Worm (Caenorhabditis elegans) whole organism, L3 larva: ENCODE results near the gene pph-4.1.
A peak's percentile ranks its signal among the peaks of the same experiment; 100 is the strongest.
"Not testable (repeated sequence)": the region's sequence is repeated elsewhere in the genome, so short reads cannot be mapped to it uniquely, and the experiment has no call there.

Source experiments
- R02D3.7 ChIP-seq: fragments of 150-350 bp; optimal IDR thresholded peaks from 2 replicates; lab custom pipeline; 2014; ENCODE audit warnings: missing biosample characterization, missing genetic modification characterization
- aly-2 ChIP-seq: fragments of 150-350 bp; optimal IDR thresholded peaks from 2 replicates; lab custom pipeline; 2014; ENCODE audit warnings: missing biosample characterization, missing genetic modification characterization
- ceh-16 ChIP-seq: sonication (generic microtip); optimal IDR thresholded peaks from 2 replicates; lab custom pipeline; 2017; ENCODE audit warnings: missing biosample characterization, missing genetic modification characterization
- ceh-28 ChIP-seq: fragments of 150-350 bp; optimal IDR thresholded peaks from 2 replicates; lab custom pipeline; 2014; ENCODE audit warnings: missing biosample characterization, missing genetic modification reagents, missing genetic modification characterization
- ceh-82 ChIP-seq: fragments of 150-350 bp; optimal IDR thresholded peaks from 2 replicates; lab custom pipeline; 2014; ENCODE audit warnings: missing biosample characterization, missing genetic modification characterization
- ceh-9 ChIP-seq: sonication (generic microtip); optimal IDR thresholded peaks from 2 replicates; lab custom pipeline; 2018; ENCODE audit warnings: missing biosample characterization, missing genetic modification characterization
- daf-12 ChIP-seq: fragments of 150-350 bp; optimal IDR thresholded peaks from 2 replicates; lab custom pipeline; 2014; ENCODE audit warnings: missing biosample characterization, missing genetic modification reagents, missing genetic modification characterization
- egl-27 ChIP-seq: sonication (generic microtip); optimal IDR thresholded peaks from 4 replicates; lab custom pipeline; 2017; ENCODE audit warnings: missing biosample characterization, missing genetic modification reagents, missing genetic modification characterization
- elt-1 ChIP-seq: fragments of 150-350 bp; optimal IDR thresholded peaks from 2 replicates; lab custom pipeline; 2014; ENCODE audit warnings: missing biosample characterization, missing genetic modification characterization
- elt-2 ChIP-seq: sonication (generic microtip); optimal IDR thresholded peaks from 2 replicates; lab custom pipeline; 2016; ENCODE audit warnings: missing genetic modification reagents, mild to moderate bottlenecking, missing genetic modification characterization, missing compliant biosample characterization
- elt-3 ChIP-seq, 3 experiments: fragments of 150-350 bp in 1 of 3; sonication (generic microtip) in 2 of 3; optimal IDR thresholded peaks; 2 replicates in 2 of 3; 4 replicates in 1 of 3; lab custom pipeline; 2014 to 2017; ENCODE audit warnings: missing biosample characterization in 3 of 3, missing genetic modification characterization in 3 of 3
- eor-1 ChIP-seq, 2 experiments: fragments of 150-350 bp; optimal IDR thresholded peaks; 2 replicates each; lab custom pipeline; 2014 to 2018; ENCODE audit warnings: missing biosample characterization in 2 of 2, missing genetic modification characterization in 2 of 2
- fkh-10 ChIP-seq: sonication (generic microtip); optimal IDR thresholded peaks from 2 replicates; lab custom pipeline; 2017; ENCODE audit warnings: missing biosample characterization, missing genetic modification reagents, missing genetic modification characterization
- fkh-2 ChIP-seq: fragments of 150-350 bp; optimal IDR thresholded peaks from 2 replicates; lab custom pipeline; 2014; ENCODE audit warnings: missing biosample characterization, missing genetic modification reagents, missing genetic modification characterization
- fos-1 ChIP-seq: fragments of 150-350 bp; optimal IDR thresholded peaks from 2 replicates; lab custom pipeline; 2014; ENCODE audit warnings: missing biosample characterization, missing genetic modification characterization
- hmg-11 ChIP-seq: sonication (generic microtip); optimal IDR thresholded peaks from 2 replicates; lab custom pipeline; 2016; ENCODE audit warnings: missing genetic modification characterization, missing compliant biosample characterization
- jun-1 ChIP-seq: fragments of 150-350 bp; optimal IDR thresholded peaks from 2 replicates; lab custom pipeline; 2014; ENCODE audit warnings: missing biosample characterization, missing genetic modification reagents, missing genetic modification characterization
- lin-15B ChIP-seq: fragments of 150-350 bp; optimal IDR thresholded peaks from 2 replicates; lab custom pipeline; 2014; ENCODE audit warnings: missing biosample characterization, missing genetic modification characterization
- lin-39 ChIP-seq: fragments of 150-350 bp; optimal IDR thresholded peaks from 2 replicates; lab custom pipeline; 2018; ENCODE audit warnings: missing biosample characterization, missing genetic modification reagents, missing genetic modification characterization
- lsy-12 ChIP-seq: sonication (generic microtip); optimal IDR thresholded peaks from 2 replicates; lab custom pipeline; 2016; ENCODE audit warnings: mild to moderate bottlenecking, missing genetic modification characterization, missing compliant biosample characterization
- mml-1 ChIP-seq: fragments of 150-350 bp; sonication (generic microtip); optimal IDR thresholded peaks from 3 replicates; lab custom pipeline; 2014; ENCODE audit warnings: missing biosample characterization, missing genetic modification characterization
- nfya-1 ChIP-seq: sonication (generic microtip); optimal IDR thresholded peaks from 2 replicates; lab custom pipeline; 2017; ENCODE audit warnings: missing genetic modification characterization, mild to moderate bottlenecking, missing compliant biosample characterization, antibody characterized with exemption, moderate library complexity; ENCODE audit not compliant: insufficient read depth
- nhr-11 ChIP-seq: fragments of 150-350 bp; optimal IDR thresholded peaks from 2 replicates; lab custom pipeline; 2014; ENCODE audit warnings: missing biosample characterization, missing genetic modification characterization
- nhr-23 ChIP-seq: fragments of 150-350 bp; optimal IDR thresholded peaks from 2 replicates; lab custom pipeline; 2014; ENCODE audit warnings: missing biosample characterization, missing genetic modification reagents, missing genetic modification characterization
- nhr-237 ChIP-seq: fragments of 150-350 bp; optimal IDR thresholded peaks from 2 replicates; lab custom pipeline; 2014; ENCODE audit warnings: missing biosample characterization, missing genetic modification characterization
- nhr-25 ChIP-seq: sonication (generic microtip); optimal IDR thresholded peaks from 2 replicates; lab custom pipeline; 2017; ENCODE audit warnings: missing biosample characterization, missing genetic modification characterization
- nhr-43 ChIP-seq: sonication (generic microtip); optimal IDR thresholded peaks from 2 replicates; lab custom pipeline; 2016; ENCODE audit warnings: mild to moderate bottlenecking, missing genetic modification characterization, missing compliant biosample characterization; ENCODE audit not compliant: poor library complexity, severe bottlenecking
- nhr-67 ChIP-seq: fragments of 150-350 bp; optimal IDR thresholded peaks from 2 replicates; lab custom pipeline; 2014; ENCODE audit warnings: missing biosample characterization, missing genetic modification characterization
- nhr-76 ChIP-seq: fragments of 150-350 bp; sonication (generic microtip); optimal IDR thresholded peaks from 5 replicates; lab custom pipeline; 2014; ENCODE audit warnings: missing biosample characterization, missing genetic modification characterization
- nhr-77 ChIP-seq: fragments of 150-350 bp; optimal IDR thresholded peaks from 2 replicates; lab custom pipeline; 2014; ENCODE audit warnings: missing biosample characterization, missing genetic modification characterization
- pha-4 ChIP-seq: fragments of 150-350 bp; optimal IDR thresholded peaks from 2 replicates; lab custom pipeline; 2014; ENCODE audit warnings: missing biosample characterization, missing genetic modification reagents, missing genetic modification characterization
- pqm-1 ChIP-seq: fragments of 150-350 bp; optimal IDR thresholded peaks from 2 replicates; lab custom pipeline; 2017; ENCODE audit warnings: missing biosample characterization, missing genetic modification characterization, inconsistent platforms
- skn-1 ChIP-seq: fragments of 150-350 bp; optimal IDR thresholded peaks from 2 replicates; lab custom pipeline; 2014; ENCODE audit warnings: missing biosample characterization, missing genetic modification characterization
- tbx-2 ChIP-seq: sonication (generic microtip); optimal IDR thresholded peaks from 2 replicates; lab custom pipeline; 2016; ENCODE audit warnings: mild to moderate bottlenecking, missing genetic modification characterization, missing compliant biosample characterization
- unc-39 ChIP-seq: sonication (generic microtip); optimal IDR thresholded peaks from 4 replicates; lab custom pipeline; 2017; ENCODE audit warnings: missing biosample characterization, missing genetic modification characterization
- unc-62 ChIP-seq: fragments of 150-350 bp; sonication (generic microtip); optimal IDR thresholded peaks from 4 replicates; lab custom pipeline; 2014; ENCODE audit warnings: missing biosample characterization, missing genetic modification reagents, missing genetic modification characterization
- zag-1 ChIP-seq: fragments of 150-350 bp; optimal IDR thresholded peaks from 2 replicates; lab custom pipeline; 2014; ENCODE audit warnings: missing biosample characterization, missing genetic modification characterization
- ztf-11 ChIP-seq: fragments of 150-350 bp; optimal IDR thresholded peaks from 2 replicates; lab custom pipeline; 2014; ENCODE audit warnings: missing biosample characterization, missing genetic modification characterization

Gene pph-4.1

ce11 chrIII:12399709-12400108 is 48.6 kb upstream of the pph-4.1 start:
- TF ChIP-seq nhr-76 (tag; lab: Kevin White, UChicago) = no peak
- TF ChIP-seq nfya-1 = peak; percentile 21
- TF ChIP-seq nhr-43 (tag; lab: Kevin White, UChicago) = peak; percentile 37
- TF ChIP-seq lsy-12 = peak; percentile 27
- TF ChIP-seq elt-3 (tag; optimal IDR thresholded peaks at IDR 0.05; lab: Kevin White, UChicago) = no peak
- TF ChIP-seq lin-15B (tag; lab: Kevin White, UChicago) = peak; percentile 26

ce11 chrIII:12398468-12398867 is 47.3 kb upstream of the pph-4.1 start:
- TF ChIP-seq elt-1 = no peak
- TF ChIP-seq jun-1 (tag; lab: Kevin White, UChicago) = no peak
- no peak for TF ChIP-seq elt-2 (tag; lab: Kevin White, UChicago)
- no peak for TF ChIP-seq fkh-10
- no peak for TF ChIP-seq fos-1 (tag; lab: Kevin White, UChicago)
- no peak for TF ChIP-seq egl-27 (tag; lab: Kevin White, UChicago)
- TF ChIP-seq nhr-67 (tag; lab: Kevin White, UChicago) = no peak
- TF ChIP-seq lsy-12 = no peak
- TF ChIP-seq tbx-2 (tag; lab: Kevin White, UChicago) = no peak
- no peak for TF ChIP-seq nhr-43 (tag; lab: Kevin White, UChicago)
- no peak for TF ChIP-seq mml-1 (tag; lab: Kevin White, UChicago)
- TF ChIP-seq R02D3.7 = no peak
- no peak for TF ChIP-seq fkh-2 (tag; lab: Kevin White, UChicago)
- TF ChIP-seq unc-39 (tag; lab: Kevin White, UChicago) = no peak
- TF ChIP-seq daf-12 (tag; lab: Kevin White, UChicago) = no peak
- TF ChIP-seq eor-1 (tag; optimal IDR thresholded peaks at IDR 0.05; lab: Kevin White, UChicago) = no peak
- TF ChIP-seq hmg-11 (tag; lab: Kevin White, UChicago) = no peak
- no peak for TF ChIP-seq unc-62 (GFP tag; lab: Kevin White, UChicago)
- TF ChIP-seq nhr-237 (tag; lab: Kevin White, UChicago) = no peak
- no peak for TF ChIP-seq nhr-23 (tag; lab: Kevin White, UChicago)
- TF ChIP-seq, all 47 proteins: peak for 0

ce11 chrIII:12395085-12395484 is 43.9 kb upstream of the pph-4.1 start, which contains the start of gene Y49E10.10:
Gene Y49E10.10, plus strand, starts transcription at chrIII:12395465.
- no peak for TF ChIP-seq lsy-12
- TF ChIP-seq ceh-28 (tag; lab: Kevin White, UChicago) = peak; percentile 90

- no peak for TF ChIP-seq eor-1 (tag; optimal IDR thresholded peaks at IDR 0.05; lab: Kevin White, UChicago)
- no peak for TF ChIP-seq jun-1 (tag; lab: Kevin White, UChicago)
- no peak for TF ChIP-seq egl-27 (tag; lab: Kevin White, UChicago)
These were observed 37.0 kb upstream of the pph-4.1 start for ce11 chrIII:12388106-12388505.

- not testable (repeated sequence) for TF ChIP-seq hmg-11, ceh-9, unc-39 (tag; lab: Kevin White, UChicago)
These were observed 35.5 kb upstream of the pph-4.1 start, which contains the start of gene Y49E10.30 for ce11 chrIII:12386597-12386996. Gene Y49E10.30, plus strand, starts transcription at chrIII:12386897.

- not testable (repeated sequence) for TF ChIP-seq lin-15B (tag; lab: Kevin White, UChicago); ceh-82; elt-2 (tag; lab: Kevin White, UChicago)
These were observed 32.6 kb upstream of the pph-4.1 start, which contains the start of gene Y49E10.4 for ce11 chrIII:12383709-12384108. Gene Y49E10.4, minus strand, starts transcription at chrIII:12383809.

- TF ChIP-seq nhr-77 (tag; lab: Kevin White, UChicago) (no peak), ceh-9 (tag; lab: Kevin White, UChicago) (no peak), lin-39 (tag; lab: Kevin White, UChicago) (no peak), nhr-23 (tag; lab: Kevin White, UChicago) (peak; percentile 7), pha-4 (tag; lab: Kevin White, UChicago) (peak; percentile 53), nhr-43 (tag; lab: Kevin White, UChicago) (no peak), nhr-25 (tag; lab: Kevin White, UChicago) (no peak), mml-1 (tag; lab: Kevin White, UChicago) (no peak), aly-2 (tag; lab: Kevin White, UChicago) (no peak), nhr-67 (tag; lab: Kevin White, UChicago) (no peak), lin-15B (tag; lab: Kevin White, UChicago) (peak; percentile 59), skn-1 (no peak), ztf-11 (tag; lab: Kevin White, UChicago) (no peak), nfya-1 (peak; percentile 65), zag-1 (tag; lab: Kevin White, UChicago) (no peak), ceh-16 (tag; lab: Kevin White, UChicago) (no peak), elt-3 (tag; optimal IDR thresholded peaks at IDR 0.05; lab: Kevin White, UChicago) (no peak), ceh-28 (tag; lab: Kevin White, UChicago) (no peak), nhr-11 (tag; lab: Kevin White, UChicago) (no peak), pqm-1 (tag; lab: Kevin White, UChicago) (no peak)
These were observed 26.1 kb upstream of the pph-4.1 start, which contains the start of gene pph-4.2 for ce11 chrIII:12377198-12377662. Gene pph-4.2, minus strand, starts transcription at chrIII:12377248.
